Worm (Caenorhabditis elegans) whole organism, L4 larva: ENCODE measurements around the gene gfi-1.
A peak's percentile ranks its signal among the peaks of the same experiment; 100 is the strongest.

ENCODE experiments used
- F44E2.7 ChIP-seq: fragments of 200-800 bp; sonication (Bioruptor generic); IDR thresholded peaks from 2 replicates; pipeline ENCODE4 v2.1.2; 2022; ENCODE audit warnings: missing genetic modification characterization, missing compliant biosample characterization
- F49E8.2 ChIP-seq: sonication (generic microtip); optimal IDR thresholded peaks from 2 replicates; lab custom pipeline; 2016; ENCODE audit warnings: missing compliant biosample characterization, mild to moderate bottlenecking, missing genetic modification characterization, borderline replicate concordance
- T20F7.1 ChIP-seq: fragments of 200-800 bp; sonication (Bioruptor generic); optimal IDR thresholded peaks from 2 replicates; lab custom pipeline; 2018; ENCODE audit warnings: mild to moderate bottlenecking, missing genetic modification characterization, missing compliant biosample characterization
- Y48G9A.11 ChIP-seq: fragments of 200-800 bp; sonication (Bioruptor generic); IDR thresholded peaks from 2 replicates; pipeline ENCODE4 v1.3.6; 2022; ENCODE audit warnings: missing genetic modification reagents, missing genetic modification characterization, missing compliant biosample characterization
- Y5F2A.4 ChIP-seq: fragments of 200-800 bp; sonication (Bioruptor generic); optimal IDR thresholded peaks from 2 replicates; lab custom pipeline; 2018; ENCODE audit warnings: mild to moderate bottlenecking, missing genetic modification characterization, missing compliant biosample characterization
- aly-2 ChIP-seq: sonication (generic microtip); optimal IDR thresholded peaks from 2 replicates; lab custom pipeline; 2018; ENCODE audit warnings: missing biosample characterization, missing genetic modification characterization
- ama-1 ChIP-seq: fragments of 150-350 bp; optimal IDR thresholded peaks from 2 replicates; lab custom pipeline; 2014; ENCODE audit warnings: inconsistent platforms, mixed read lengths
- arid-1 ChIP-seq: fragments of 200-800 bp; sonication (Bioruptor generic); conservative IDR thresholded peaks from 2 replicates; pipeline ENCODE4 v1.3.6; 2022; ENCODE audit warnings: missing genetic modification reagents, missing genetic modification characterization, missing compliant biosample characterization
- ceh-20 ChIP-seq: fragments of 200-800 bp; sonication (Bioruptor generic); IDR thresholded peaks from 2 replicates; pipeline ENCODE4 v1.3.6; 2022; ENCODE audit warnings: missing genetic modification reagents, missing genetic modification characterization, missing compliant biosample characterization
- ceh-44 ChIP-seq: fragments of 200-800 bp; sonication (Bioruptor generic); IDR thresholded peaks from 2 replicates; pipeline ENCODE4 v1.3.6; 2022; ENCODE audit warnings: missing genetic modification reagents, missing genetic modification characterization, missing compliant biosample characterization
- ceh-62 ChIP-seq: sonication (generic microtip); optimal IDR thresholded peaks from 2 replicates; lab custom pipeline; 2017; ENCODE audit warnings: missing biosample characterization, missing genetic modification characterization
- cey-2 ChIP-seq: sonication (generic microtip); optimal IDR thresholded peaks from 3 replicates; lab custom pipeline; 2017; ENCODE audit warnings: missing genetic modification characterization, mild to moderate bottlenecking, missing compliant biosample characterization, antibody characterized with exemption, borderline replicate concordance; ENCODE audit not compliant: insufficient read depth
- daf-16 ChIP-seq, 3 experiments: sonication (generic microtip); optimal IDR thresholded peaks; 2 replicates each; lab custom pipeline; 2016 to 2017; ENCODE audit warnings: missing genetic modification characterization in 3 of 3, missing genetic modification reagents in 3 of 3, mild to moderate bottlenecking in 2 of 3, missing compliant biosample characterization in 2 of 3, missing biosample characterization in 1 of 3, moderate library complexity in 1 of 3
- dmd-9 ChIP-seq: fragments of 200-800 bp; sonication (Bioruptor generic); IDR thresholded peaks from 2 replicates; pipeline ENCODE4 v1.3.6; 2022; ENCODE audit warnings: missing genetic modification reagents, missing genetic modification characterization, missing compliant biosample characterization
- dve-1 ChIP-seq: sonication (generic microtip); optimal IDR thresholded peaks from 2 replicates; lab custom pipeline; 2017; ENCODE audit warnings: antibody characterized with exemption, mild to moderate bottlenecking, missing genetic modification characterization, missing compliant biosample characterization; ENCODE audit not compliant: insufficient read depth
- egl-27 ChIP-seq: sonication (generic microtip); optimal IDR thresholded peaks from 3 replicates; lab custom pipeline; 2017; ENCODE audit warnings: missing biosample characterization, missing genetic modification reagents, missing genetic modification characterization
- fkh-10 ChIP-seq: fragments of 150-350 bp; optimal IDR thresholded peaks from 2 replicates; lab custom pipeline; 2014; ENCODE audit warnings: missing biosample characterization, missing genetic modification reagents, missing genetic modification characterization
- gei-8 ChIP-seq: fragments of 200-800 bp; sonication (Bioruptor generic); optimal IDR thresholded peaks from 2 replicates; lab custom pipeline; 2018; ENCODE audit warnings: mild to moderate bottlenecking, missing genetic modification characterization, missing compliant biosample characterization
- hif-1 ChIP-seq, 2 experiments: sonication (generic microtip); optimal IDR thresholded peaks; 2 replicates each; lab custom pipeline; 2016 to 2017; ENCODE audit warnings: missing compliant biosample characterization in 2 of 2, missing genetic modification characterization in 2 of 2, missing genetic modification reagents in 2 of 2, missing genotype in 2 of 2, mild to moderate bottlenecking in 1 of 2
- hlh-11 ChIP-seq: fragments of 200-800 bp; sonication (Bioruptor generic); optimal IDR thresholded peaks from 2 replicates; lab custom pipeline; 2018; ENCODE audit warnings: mild to moderate bottlenecking, missing genetic modification characterization, missing compliant biosample characterization
- hlh-30 ChIP-seq: sonication (generic microtip); optimal IDR thresholded peaks from 2 replicates; lab custom pipeline; 2017; ENCODE audit warnings: antibody characterized with exemption, mild to moderate bottlenecking, missing genetic modification characterization, missing compliant biosample characterization; ENCODE audit not compliant: insufficient read depth
- hmg-1.1 ChIP-seq: fragments of 200-800 bp; sonication (Bioruptor generic); IDR thresholded peaks from 2 replicates; pipeline ENCODE4 v1.3.6; 2022; ENCODE audit warnings: missing genetic modification reagents, missing genetic modification characterization, missing compliant biosample characterization
- lin-1 ChIP-seq: fragments of 200-800 bp; sonication (Bioruptor generic); IDR thresholded peaks from 2 replicates; pipeline ENCODE4 v1.3.6; 2022; ENCODE audit warnings: missing genetic modification reagents, missing genetic modification characterization, missing compliant biosample characterization
- lin-38 ChIP-seq: fragments of 200-800 bp; sonication (Bioruptor generic); IDR thresholded peaks from 2 replicates; pipeline ENCODE4 v1.3.6; 2022; ENCODE audit warnings: missing genetic modification reagents, missing genetic modification characterization, missing compliant biosample characterization
- lsy-2 ChIP-seq, 2 experiments: fragments of 150-350 bp in 1 of 2; sonication (generic microtip) in 1 of 2; optimal IDR thresholded peaks; 2 replicates each; lab custom pipeline; 2014 to 2017; ENCODE audit warnings: missing biosample characterization in 2 of 2, missing genetic modification characterization in 2 of 2
- madf-5 ChIP-seq, 2 experiments: fragments of 200-800 bp; sonication (Bioruptor generic); IDR thresholded peaks; 2 replicates each; pipeline ENCODE4 v1.3.6; 2022; ENCODE audit warnings: missing compliant biosample characterization in 2 of 2, missing genetic modification characterization in 2 of 2
- mdl-1 ChIP-seq, 2 experiments: fragments of 150-350 bp in 1 of 2; sonication (generic microtip) in 1 of 2; optimal IDR thresholded peaks; 2 replicates each; lab custom pipeline; 2014 to 2017; ENCODE audit warnings: missing biosample characterization in 2 of 2, missing genetic modification characterization in 2 of 2
- mep-1 ChIP-seq: fragments of 150-350 bp; sonication (generic microtip); optimal IDR thresholded peaks from 3 replicates; lab custom pipeline; 2014; ENCODE audit warnings: missing biosample characterization, missing genetic modification characterization
- mxl-3 ChIP-seq: fragments of 200-800 bp; sonication (Bioruptor generic); optimal IDR thresholded peaks from 2 replicates; lab custom pipeline; 2018; ENCODE audit warnings: mild to moderate bottlenecking, missing genetic modification characterization, missing compliant biosample characterization
- nhr-10 ChIP-seq: fragments of 150-350 bp; optimal IDR thresholded peaks from 2 replicates; lab custom pipeline; 2014; ENCODE audit warnings: missing biosample characterization, missing genetic modification characterization
- nhr-102 ChIP-seq: sonication (generic microtip); optimal IDR thresholded peaks from 2 replicates; lab custom pipeline; 2016; ENCODE audit warnings: mild to moderate bottlenecking, missing genetic modification characterization, moderate library complexity, missing compliant biosample characterization
- nhr-11 ChIP-seq: fragments of 150-350 bp; optimal IDR thresholded peaks from 2 replicates; lab custom pipeline; 2014; ENCODE audit warnings: missing biosample characterization, missing genetic modification characterization
- nhr-28 ChIP-seq: fragments of 150-350 bp; optimal IDR thresholded peaks from 2 replicates; lab custom pipeline; 2014; ENCODE audit warnings: missing biosample characterization, missing genetic modification characterization
- nhr-42 ChIP-seq: fragments of 200-800 bp; sonication (Bioruptor generic); IDR thresholded peaks from 2 replicates; pipeline ENCODE4 v1.3.6; 2022; ENCODE audit warnings: missing genetic modification characterization, missing compliant biosample characterization
- nhr-6 ChIP-seq: fragments of 150-350 bp; optimal IDR thresholded peaks from 2 replicates; lab custom pipeline; 2014; ENCODE audit warnings: missing biosample characterization, missing genetic modification characterization
- nhr-76 ChIP-seq: fragments of 150-350 bp; optimal IDR thresholded peaks from 2 replicates; lab custom pipeline; 2014; ENCODE audit warnings: missing biosample characterization, missing genetic modification characterization
- nhr-77 ChIP-seq: fragments of 150-350 bp; optimal IDR thresholded peaks from 2 replicates; lab custom pipeline; 2014; ENCODE audit warnings: missing biosample characterization, missing genetic modification characterization
- pqm-1 ChIP-seq: sonication (generic microtip); optimal IDR thresholded peaks from 2 replicates; lab custom pipeline; 2017; ENCODE audit warnings: missing biosample characterization, missing genetic modification characterization
- rbr-2 ChIP-seq: sonication (generic microtip); optimal IDR thresholded peaks from 2 replicates; lab custom pipeline; 2016; ENCODE audit warnings: missing genotype, missing genetic modification characterization, missing compliant biosample characterization
- sdz-12 ChIP-seq: fragments of 200-800 bp; sonication (Bioruptor generic); optimal IDR thresholded peaks from 2 replicates; lab custom pipeline; 2018; ENCODE audit warnings: mild to moderate bottlenecking, missing genetic modification characterization, missing compliant biosample characterization
- set-16 ChIP-seq: fragments of 200-800 bp; sonication (Bioruptor generic); IDR thresholded peaks from 2 replicates; pipeline ENCODE4 v1.3.6; 2022; ENCODE audit warnings: missing genetic modification reagents, missing genetic modification characterization, missing compliant biosample characterization
- snpc-4 ChIP-seq: fragments of 150-350 bp; optimal IDR thresholded peaks from 2 replicates; lab custom pipeline; 2014; ENCODE audit warnings: missing biosample characterization, missing genetic modification characterization
- tra-1 ChIP-seq: fragments of 200-800 bp; sonication (Bioruptor generic); IDR thresholded peaks from 2 replicates; pipeline ENCODE4 v1.3.6; 2022; ENCODE audit warnings: missing genetic modification reagents, missing genetic modification characterization, missing compliant biosample characterization
- unc-130 ChIP-seq: sonication (generic microtip); optimal IDR thresholded peaks from 2 replicates; lab custom pipeline; 2016; ENCODE audit warnings: missing genetic modification reagents, missing genetic modification characterization, missing compliant biosample characterization
- unc-39 ChIP-seq: sonication (generic microtip); optimal IDR thresholded peaks from 2 replicates; lab custom pipeline; 2017; ENCODE audit warnings: missing biosample characterization, missing genetic modification characterization
- unc-62 ChIP-seq, 3 experiments: fragments of 150-350 bp in 1 of 3; sonication (generic microtip); optimal IDR thresholded peaks in 2 of 3; peaks in 1 of 3; 1 replicate in 1 of 3; 2 replicates in 2 of 3; lab custom pipeline; 2014 to 2017; ENCODE audit warnings: missing biosample characterization in 3 of 3, missing genetic modification characterization in 3 of 3, missing genetic modification reagents in 3 of 3, missing genotype in 1 of 3
- vab-7 ChIP-seq: fragments of 200-800 bp; sonication (Bioruptor generic); IDR thresholded peaks from 2 replicates; pipeline ENCODE4 v1.3.6; 2022; ENCODE audit warnings: missing genetic modification reagents, missing genetic modification characterization, missing compliant biosample characterization
- zip-11 ChIP-seq: fragments of 200-800 bp; sonication (Bioruptor generic); IDR thresholded peaks from 2 replicates; pipeline ENCODE4 v1.3.6; 2022; ENCODE audit warnings: missing genetic modification characterization, missing compliant biosample characterization

The gfi-1 gene

DNA sequence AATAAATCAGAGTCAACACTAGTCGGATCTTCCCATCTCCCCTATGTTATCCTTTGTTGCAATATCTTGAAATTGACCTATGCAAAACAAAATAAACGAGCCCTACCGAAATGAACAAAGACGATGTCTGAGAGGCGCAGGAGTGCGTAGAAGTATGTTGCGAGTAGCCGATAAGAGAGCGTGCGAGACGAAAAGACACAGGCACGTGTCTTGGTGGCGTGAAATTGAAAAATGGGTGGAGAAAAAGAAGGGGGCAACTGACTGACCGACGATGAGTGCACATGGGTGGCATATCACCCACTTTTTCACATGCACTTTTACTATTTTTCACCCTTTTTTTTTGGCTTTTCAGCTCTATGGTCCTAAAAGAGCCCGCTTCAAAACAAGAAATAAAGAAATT lies 51.6 kb downstream of the gfi-1 start (continued):
- TF ChIP-seq F44E2.7 (GFP tag; lab: Robert Waterston, UW) (no peak), hmg-1.1 (no peak), vab-7 (GFP tag; lab: Robert Waterston, UW) (no peak), sdz-12 (GFP tag; lab: Kevin White, UChicago) (no peak), arid-1 (no peak), set-16 (GFP tag; lab: Robert Waterston, UW) (no peak), hlh-30 (peak; percentile 94), nhr-77 (no peak), cey-2 (tag; lab: Kevin White, UChicago) (no peak), hif-1 (tag; optimal IDR thresholded peaks at IDR 0.05; lab: Kevin White, UChicago) (peak in 1 of 2 experiments; percentile 14), tra-1 (no peak), unc-62 (GFP tag; optimal IDR thresholded peaks at IDR 0.05 in 1 of 2; lab: Kevin White, UChicago) (peak in 1 of 2 experiments; percentile 97), unc-62 (tag; optimal IDR thresholded peaks at IDR 0.05; lab: Kevin White, UChicago) (no peak), Y5F2A.4 (no peak), nhr-42 (no peak), F49E8.2 (tag; lab: Kevin White, UChicago) (no peak), mep-1 (peak; percentile 46), fkh-10 (GFP tag; lab: Kevin White, UChicago) (no peak), nhr-28 (tag; lab: Kevin White, UChicago) (peak; percentile 35), madf-5 (GFP tag; IDR thresholded peaks at IDR 0.05; lab: Robert Waterston, UW) (no peak), hlh-11 (tag; lab: Kevin White, UChicago) (peak; percentile 24), Y48G9A.11 (GFP tag; lab: Robert Waterston, UW) (no peak)

DNA sequence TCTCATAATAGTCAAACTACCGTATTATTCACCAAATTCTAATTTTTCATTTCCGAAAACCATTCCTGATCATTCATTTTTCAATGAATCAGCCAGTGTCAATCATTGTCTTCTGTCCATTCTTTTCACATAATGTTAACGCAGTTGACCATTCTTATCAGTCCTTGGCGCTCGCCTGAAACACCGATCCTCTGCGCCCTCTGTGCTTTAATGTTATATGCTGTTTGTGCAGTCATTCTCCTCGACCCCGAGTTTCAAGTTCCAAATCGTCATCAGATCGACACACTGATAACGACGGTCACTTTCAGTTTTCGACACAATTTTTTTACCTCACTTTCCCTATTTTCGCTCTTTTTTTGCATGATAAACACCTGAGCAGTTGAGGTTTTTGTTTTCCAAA lies 52.8 kb downstream of the gfi-1 start:
- TF ChIP-seq tra-1 (no peak), hlh-30 (peak; percentile 59), egl-27 (tag; lab: Kevin White, UChicago) (no peak), nhr-6 (tag; lab: Kevin White, UChicago) (no peak), gei-8 (no peak), lin-1 (GFP tag; lab: Robert Waterston, UW) (0 out of 2 replicates have a peak, but pooled peaks have one; percentile 47), nhr-11 (tag; lab: Kevin White, UChicago) (no peak), hlh-11 (tag; lab: Kevin White, UChicago) (peak; percentile 76), mdl-1 (tag; optimal IDR thresholded peaks at IDR 0.05; lab: Kevin White, UChicago) (no peak), daf-16 (GFP tag; optimal IDR thresholded peaks at IDR 0.05; lab: Kevin White, UChicago) (no peak), daf-16 (tag; optimal IDR thresholded peaks at IDR 0.05; lab: Kevin White, UChicago) (peak; percentile 54), dmd-9 (no peak), unc-130 (GFP tag; lab: Kevin White, UChicago) (no peak), ceh-20 (GFP tag; lab: Robert Waterston, UW) (no peak), zip-11 (GFP tag; lab: Robert Waterston, UW) (no peak), nhr-77 (peak; percentile 45), ceh-62 (tag; lab: Kevin White, UChicago) (no peak), ama-1 (lab: Kevin White, UChicago) (no peak), dve-1 (tag; lab: Kevin White, UChicago) (peak; percentile 62), pqm-1 (tag; lab: Kevin White, UChicago) (peak; percentile 96), T20F7.1 (no peak), unc-39 (tag; lab: Kevin White, UChicago) (no peak), snpc-4 (tag; lab: Kevin White, UChicago) (no peak), ceh-44 (GFP tag; lab: Robert Waterston, UW) (no peak), nhr-102 (no peak), F49E8.2 (tag; lab: Kevin White, UChicago) (no peak), nhr-76 (tag; lab: Kevin White, UChicago) (no peak), mxl-3 (no peak), rbr-2 (tag; lab: Kevin White, UChicago) (no peak), aly-2 (tag; lab: Kevin White, UChicago) (no peak), fkh-10 (GFP tag; lab: Kevin White, UChicago) (no peak), lsy-2 (tag; optimal IDR thresholded peaks at IDR 0.05; lab: Kevin White, UChicago) (no peak), nhr-10 (tag; lab: Kevin White, UChicago) (no peak), lin-38 (GFP tag; lab: Robert Waterston, UW) (no peak)
